Worm (Caenorhabditis elegans) whole organism, L4 larva: Measurements from ENCODE around the gene Y102A11A.2.

Source experiments
- ZK546.5 ChIP-seq, 2 experiments: sonication (generic microtip); optimal IDR thresholded peaks; 2 replicates each; lab custom pipeline; 2017; ENCODE audit warnings: missing biosample characterization in 2 of 2, missing genetic modification characterization in 2 of 2
- dve-1 ChIP-seq: sonication (generic microtip); optimal IDR thresholded peaks from 2 replicates; lab custom pipeline; 2017; ENCODE audit warnings: antibody characterized with exemption, mild to moderate bottlenecking, missing genetic modification characterization, missing compliant biosample characterization; ENCODE audit not compliant: insufficient read depth
- hlh-30 ChIP-seq: sonication (generic microtip); optimal IDR thresholded peaks from 2 replicates; lab custom pipeline; 2017; ENCODE audit warnings: antibody characterized with exemption, mild to moderate bottlenecking, missing genetic modification characterization, missing compliant biosample characterization; ENCODE audit not compliant: insufficient read depth
- nhr-48 ChIP-seq: sonication (generic microtip); optimal IDR thresholded peaks from 2 replicates; lab custom pipeline; 2016; ENCODE audit warnings: mild to moderate bottlenecking, missing genetic modification characterization, missing compliant biosample characterization
- nhr-76 ChIP-seq: fragments of 150-350 bp; optimal IDR thresholded peaks from 2 replicates; lab custom pipeline; 2014; ENCODE audit warnings: missing biosample characterization, missing genetic modification characterization
- tra-1 ChIP-seq: fragments of 200-800 bp; sonication (Bioruptor generic); IDR thresholded peaks from 2 replicates; pipeline ENCODE4 v1.3.6; 2022; ENCODE audit warnings: missing genetic modification reagents, missing genetic modification characterization, missing compliant biosample characterization
- unc-130 ChIP-seq: sonication (generic microtip); optimal IDR thresholded peaks from 2 replicates; lab custom pipeline; 2016; ENCODE audit warnings: missing genetic modification reagents, missing genetic modification characterization, missing compliant biosample characterization
- unc-62 ChIP-seq, 3 experiments: fragments of 150-350 bp in 1 of 3; sonication (generic microtip); optimal IDR thresholded peaks in 2 of 3; peaks in 1 of 3; 1 replicate in 1 of 3; 2 replicates in 2 of 3; lab custom pipeline; 2014 to 2017; ENCODE audit warnings: missing biosample characterization in 3 of 3, missing genetic modification characterization in 3 of 3, missing genetic modification reagents in 3 of 3, missing genotype in 1 of 3

ce11 chrX:2014521-2014920 is 11.9 kb upstream of the Y102A11A.2 start:
- peak in 1 of 2 experiments; percentile 89 for TF ChIP-seq unc-62 (GFP tag; optimal IDR thresholded peaks at IDR 0.05 in 1 of 2; lab: Kevin White, UChicago)
- no peak for TF ChIP-seq unc-62 (tag; optimal IDR thresholded peaks at IDR 0.05; lab: Kevin White, UChicago)
- no peak for TF ChIP-seq ZK546.5 (tag; optimal IDR thresholded peaks at IDR 0.05; lab: Kevin White, UChicago)
- peak; percentile 50 for TF ChIP-seq nhr-48 (tag; lab: Kevin White, UChicago)
- no peak for TF ChIP-seq unc-130
- TF ChIP-seq nhr-76 (tag; lab: Kevin White, UChicago): no peak
- peak; percentile 24 for TF ChIP-seq hlh-30 (tag; lab: Kevin White, UChicago)
- peak; percentile 80 for TF ChIP-seq dve-1
- TF ChIP-seq tra-1 (GFP tag; lab: Robert Waterston, UW): no peak
